Fruit fly (Drosophila melanogaster) whole organism, embryonic: ENCODE results near the gene Eig71Ed.
A peak's percentile ranks its signal among the peaks of the same experiment; 100 is the strongest.

Experiments used
- C15 ChIP-seq: fragments of 200-800 bp; sonication (Bioruptor generic); IDR thresholded peaks from 3 replicates; pipeline ENCODE4 v1.3.6; 2022; ENCODE audit warnings: missing biosample characterization, missing genetic modification characterization
- CG10654 ChIP-seq: fragments of 200-800 bp; sonication (Bioruptor generic); optimal IDR thresholded peaks from 2 replicates; lab custom pipeline; 2016; ENCODE audit warnings: missing biosample characterization, missing genetic modification characterization
- CG11504 ChIP-seq: fragments of 200-800 bp; sonication (Bioruptor generic); optimal IDR thresholded peaks from 3 replicates; lab custom pipeline; 2019; ENCODE audit warnings: missing biosample characterization, mild to moderate bottlenecking, missing genetic modification characterization, moderate library complexity
- CG12155 ChIP-seq: fragments of 200-800 bp; sonication (Bioruptor generic); optimal IDR thresholded peaks from 3 replicates; lab custom pipeline; 2016; ENCODE audit warnings: missing biosample characterization, missing genetic modification characterization
- CG12942 ChIP-seq: fragments of 200-800 bp; sonication (Bioruptor generic); optimal IDR thresholded peaks from 3 replicates; lab custom pipeline; 2016; ENCODE audit warnings: missing biosample characterization, missing genetic modification characterization
- CG13123 ChIP-seq: fragments of 200-800 bp; sonication (Bioruptor generic); optimal IDR thresholded peaks from 2 replicates; lab custom pipeline; 2016; ENCODE audit warnings: missing biosample characterization, missing genetic modification characterization
- CG13287 ChIP-seq: fragments of 200-800 bp; sonication (Bioruptor generic); IDR thresholded peaks from 2 replicates; pipeline ENCODE4 v1.3.6; 2022; ENCODE audit warnings: missing biosample characterization, missing genetic modification characterization; ENCODE audit not compliant: partially characterized antibody
- CG13775 ChIP-seq: fragments of 200-800 bp; sonication (Bioruptor generic); optimal IDR thresholded peaks from 3 replicates; lab custom pipeline; 2017; ENCODE audit warnings: missing biosample characterization, mild to moderate bottlenecking, missing genetic modification characterization
- CG14014 ChIP-seq: fragments of 200-800 bp; sonication (Bioruptor generic); IDR thresholded peaks from 2 replicates; pipeline ENCODE4 v1.3.6; 2022; ENCODE audit warnings: missing biosample characterization, missing genetic modification characterization
- CG16813 ChIP-seq: fragments of 200-800 bp; sonication (Bioruptor generic); IDR thresholded peaks from 3 replicates; pipeline ENCODE4 v1.3.6; 2022; ENCODE audit warnings: missing biosample characterization, missing genetic modification characterization; ENCODE audit not compliant: partially characterized antibody
- CG17912 ChIP-seq: fragments of 200-800 bp; sonication (Bioruptor generic); optimal IDR thresholded peaks from 2 replicates; lab custom pipeline; 2018; ENCODE audit warnings: missing biosample characterization, mild to moderate bottlenecking, missing genetic modification characterization
- CG1832 ChIP-seq: fragments of 200-800 bp; sonication (Bioruptor generic); optimal IDR thresholded peaks from 2 replicates; lab custom pipeline; 2017; ENCODE audit warnings: missing biosample characterization, mild to moderate bottlenecking, missing genetic modification characterization, inconsistent platforms
- CG34376 ChIP-seq: fragments of 200-800 bp; sonication (Bioruptor generic); optimal IDR thresholded peaks from 2 replicates; lab custom pipeline; 2018; ENCODE audit warnings: missing biosample characterization, mild to moderate bottlenecking, missing genetic modification characterization
- CG5245 ChIP-seq: fragments of 200-800 bp; sonication (Bioruptor generic); optimal IDR thresholded peaks from 3 replicates; lab custom pipeline; 2016; ENCODE audit warnings: missing biosample characterization, missing genetic modification characterization
- CG6175 ChIP-seq: fragments of 200-800 bp; sonication (Bioruptor generic); IDR thresholded peaks from 3 replicates; pipeline ENCODE4 v1.3.6; 2022; ENCODE audit warnings: missing biosample characterization, missing genetic modification characterization
- CG6272 ChIP-seq: fragments of 200-800 bp; sonication (Bioruptor generic); IDR thresholded peaks from 2 replicates; pipeline ENCODE4 v1.3.6; 2022; ENCODE audit warnings: missing biosample characterization, missing genetic modification characterization
- CG8388 ChIP-seq: fragments of 200-800 bp; sonication (Bioruptor generic); optimal IDR thresholded peaks from 2 replicates; lab custom pipeline; 2019; ENCODE audit warnings: missing biosample characterization, mild to moderate bottlenecking, missing genetic modification characterization, moderate library complexity
- Chrac-16 ChIP-seq: fragments of 200-800 bp; sonication (Bioruptor generic); optimal IDR thresholded peaks from 3 replicates; lab custom pipeline; 2016; ENCODE audit warnings: missing biosample characterization, missing genetic modification characterization
- CrebB ChIP-seq: fragments of 200-800 bp; sonication (Bioruptor generic); optimal IDR thresholded peaks from 3 replicates; lab custom pipeline; 2018; ENCODE audit warnings: missing biosample characterization, mild to moderate bottlenecking, missing genetic modification characterization
- D ChIP-seq, 2 experiments: fragments of 200-800 bp in 1 of 2; fragments of >200 bp in 1 of 2; sonication (Bioruptor generic) in 1 of 2; optimal IDR thresholded peaks; 2 replicates in 1 of 2; 3 replicates in 1 of 2; lab custom pipeline; 2017; ENCODE audit warnings: mild to moderate bottlenecking in 1 of 2, missing biosample characterization in 1 of 2, missing genetic modification characterization in 1 of 2, missing genetic modification reagents in 1 of 2
- Dll ChIP-seq: fragments of 200-800 bp; sonication (Bioruptor generic); IDR thresholded peaks from 4 replicates; pipeline ENCODE4 v1.3.6; 2022; ENCODE audit warnings: missing biosample characterization, missing genetic modification characterization; ENCODE audit not compliant: partially characterized antibody
- ERR ChIP-seq: fragments of 200-800 bp; sonication (Bioruptor generic); optimal IDR thresholded peaks from 2 replicates; lab custom pipeline; 2016; ENCODE audit warnings: missing biosample characterization, missing genetic modification characterization
- HLH54F ChIP-seq: fragments of 200-800 bp; sonication (Bioruptor generic); optimal IDR thresholded peaks from 3 replicates; lab custom pipeline; 2016; ENCODE audit warnings: missing biosample characterization, missing genetic modification characterization
- Hr39 ChIP-seq: fragments of >200 bp; optimal IDR thresholded peaks from 2 replicates; lab custom pipeline; 2017
- Hsf ChIP-seq: fragments of 200-800 bp; sonication (Bioruptor generic); optimal IDR thresholded peaks from 3 replicates; lab custom pipeline; 2016; ENCODE audit warnings: missing biosample characterization, missing genetic modification characterization
- Jarid2 ChIP-seq: fragments of 200-800 bp; sonication (Bioruptor generic); optimal IDR thresholded peaks from 3 replicates; lab custom pipeline; 2017; ENCODE audit warnings: mild to moderate bottlenecking, missing biosample characterization, missing genetic modification reagents, missing genetic modification characterization
- Meics ChIP-seq: fragments of 200-800 bp; sonication (Bioruptor generic); optimal IDR thresholded peaks from 2 replicates; lab custom pipeline; 2017; ENCODE audit warnings: missing biosample characterization, mild to moderate bottlenecking, missing genetic modification characterization
- Nf-YA ChIP-seq: fragments of 200-800 bp; sonication (Bioruptor generic); IDR thresholded peaks from 2 replicates; pipeline ENCODE4 v1.3.6; 2022; ENCODE audit warnings: missing biosample characterization, missing genetic modification characterization
- Oli ChIP-seq: fragments of 200-800 bp; sonication (Bioruptor generic); optimal IDR thresholded peaks from 2 replicates; lab custom pipeline; 2018; ENCODE audit warnings: missing biosample characterization, mild to moderate bottlenecking, missing genetic modification characterization, moderate library complexity
- Sox102F ChIP-seq: fragments of 200-800 bp; sonication (Bioruptor generic); optimal IDR thresholded peaks from 2 replicates; lab custom pipeline; 2018; ENCODE audit warnings: missing biosample characterization, mild to moderate bottlenecking, missing genetic modification characterization, moderate library complexity
- Taf1 ChIP-seq: fragments of 200-800 bp; sonication (Bioruptor generic); IDR thresholded peaks from 2 replicates; pipeline ENCODE4 v1.3.6; 2022; ENCODE audit warnings: missing biosample characterization, missing genetic modification characterization
- ab ChIP-seq: fragments of 200-800 bp; sonication (Bioruptor generic); optimal IDR thresholded peaks from 2 replicates; lab custom pipeline; 2016; ENCODE audit warnings: missing biosample characterization, missing genetic modification characterization
- ap ChIP-seq: fragments of 200-800 bp; sonication (Bioruptor generic); IDR thresholded peaks from 2 replicates; pipeline ENCODE4 v1.3.6; 2022; ENCODE audit warnings: missing biosample characterization, missing genetic modification characterization
- ara ChIP-seq: fragments of 200-800 bp; sonication (Bioruptor generic); IDR thresholded peaks from 2 replicates; pipeline ENCODE4 v1.3.6; 2022; ENCODE audit warnings: missing biosample characterization, missing genetic modification characterization
- btn ChIP-seq: fragments of 200-800 bp; sonication (Bioruptor generic); optimal IDR thresholded peaks from 2 replicates; lab custom pipeline; 2016; ENCODE audit warnings: missing biosample characterization, missing genetic modification characterization
- chm ChIP-seq: fragments of 200-800 bp; sonication (Bioruptor generic); IDR thresholded peaks from 2 replicates; pipeline ENCODE4 v1.3.6; 2022; ENCODE audit warnings: missing biosample characterization, missing genetic modification characterization
- corto ChIP-seq: fragments of 200-800 bp; sonication (Bioruptor generic); optimal IDR thresholded peaks from 2 replicates; lab custom pipeline; 2016; ENCODE audit warnings: missing biosample characterization, mild to moderate bottlenecking, missing genetic modification characterization, moderate library complexity
- dmrt11E ChIP-seq: fragments of 200-800 bp; sonication (Bioruptor generic); optimal IDR thresholded peaks from 3 replicates; lab custom pipeline; 2018; ENCODE audit warnings: missing biosample characterization, mild to moderate bottlenecking, missing genetic modification characterization, moderate library complexity
- dmrt99B ChIP-seq: fragments of 200-800 bp; sonication (Bioruptor generic); optimal IDR thresholded peaks from 2 replicates; lab custom pipeline; 2018; ENCODE audit warnings: missing biosample characterization, mild to moderate bottlenecking, missing genetic modification characterization, moderate library complexity
- ewg ChIP-seq: fragments of 200-800 bp; sonication (Bioruptor generic); optimal IDR thresholded peaks from 3 replicates; lab custom pipeline; 2017; ENCODE audit warnings: mild to moderate bottlenecking, missing biosample characterization, missing genetic modification reagents, missing genetic modification characterization
- gem ChIP-seq: fragments of 200-800 bp; sonication (Bioruptor generic); optimal IDR thresholded peaks from 2 replicates; lab custom pipeline; 2019; ENCODE audit warnings: missing biosample characterization, mild to moderate bottlenecking, missing genetic modification characterization, moderate library complexity
- jigr1 ChIP-seq: fragments of 200-800 bp; sonication (Bioruptor generic); IDR thresholded peaks from 3 replicates; pipeline ENCODE4 v1.3.6; 2022; ENCODE audit warnings: missing biosample characterization, missing genetic modification characterization
- ken ChIP-seq: fragments of 200-800 bp; sonication (Bioruptor generic); IDR thresholded peaks from 3 replicates; pipeline ENCODE4 v1.3.6; 2022; ENCODE audit warnings: missing biosample characterization, missing genetic modification characterization
- klu ChIP-seq: fragments of 200-800 bp; sonication (Bioruptor generic); IDR thresholded peaks from 2 replicates; pipeline ENCODE4 v1.3.6; 2022; ENCODE audit warnings: missing biosample characterization, missing genetic modification characterization
- lola ChIP-seq, 3 experiments: fragments of >200 bp in 2 of 3; fragments of 200-800 bp in 1 of 3; sonication (Bioruptor generic) in 1 of 3; optimal IDR thresholded peaks; 2 replicates each; lab custom pipeline; 2017 to 2019; ENCODE audit warnings: missing biosample characterization in 3 of 3, missing genetic modification characterization in 3 of 3, mild to moderate bottlenecking in 1 of 3, moderate library complexity in 1 of 3
- maf-S ChIP-seq: fragments of 200-800 bp; sonication (Bioruptor generic); optimal IDR thresholded peaks from 2 replicates; lab custom pipeline; 2016; ENCODE audit warnings: missing biosample characterization, missing genetic modification characterization
- psq ChIP-seq: fragments of 200-800 bp; sonication (Bioruptor generic); optimal IDR thresholded peaks from 2 replicates; lab custom pipeline; 2017; ENCODE audit warnings: missing biosample characterization, missing genetic modification characterization
- run ChIP-seq: fragments of 200-800 bp; sonication (Bioruptor generic); optimal IDR thresholded peaks from 3 replicates; lab custom pipeline; 2018; ENCODE audit warnings: missing biosample characterization, mild to moderate bottlenecking, missing genetic modification characterization
- usp ChIP-seq: fragments of >200 bp; optimal IDR thresholded peaks from 2 replicates; lab custom pipeline; 2017; ENCODE audit warnings: missing biosample characterization, missing genetic modification characterization
- wdn ChIP-seq: fragments of 200-800 bp; sonication (Bioruptor generic); IDR thresholded peaks from 2 replicates; pipeline ENCODE4 v1.3.6; 2022; ENCODE audit warnings: missing biosample characterization, missing genetic modification characterization

The Eig71Ed gene

dm6 chr3L:15699626-15700337, 47.4 kb downstream of the Eig71Ed start, which contains the start of gene comm2 (continued):
- TF ChIP-seq ken (GFP tag; lab: Robert Waterston, UW), result no peak
- no peak for TF ChIP-seq ap
- no peak for TF ChIP-seq CG5245
- no peak for TF ChIP-seq Oli
- TF ChIP-seq CG13123 (GFP tag; lab: Kevin White, UChicago), result no peak
- TF ChIP-seq CG12155 (GFP tag; lab: Kevin White, UChicago), result no peak
- TF ChIP-seq CG34376 (GFP tag; lab: Kevin White, UChicago), result no peak
- no peak for TF ChIP-seq ara (GFP tag; lab: Robert Waterston, UW)
- TF ChIP-seq Chrac-16, result no peak
- no peak for TF ChIP-seq klu (GFP tag; lab: Robert Waterston, UW)
- TF ChIP-seq CG13287, result peak; percentile 45; the same call in 1 of the 2 replicates
- no peak for TF ChIP-seq Nf-YA (GFP tag; lab: Robert Waterston, UW)
- TF ChIP-seq dmrt99B, result no peak
- no peak for TF ChIP-seq CG10654 (GFP tag; lab: Kevin White, UChicago)
- TF ChIP-seq CG6175 (GFP tag; lab: Robert Waterston, UW), result no peak
- no peak for TF ChIP-seq CG11504 (tag; lab: Kevin White, UChicago)
- TF ChIP-seq Dll, result peak; percentile 46; the same call in 1 of the 4 replicates
- no peak for TF ChIP-seq C15
- TF ChIP-seq CG8388, result no peak
- no peak for TF ChIP-seq corto (GFP tag; lab: Kevin White, UChicago)
- TF ChIP-seq btn, result no peak
- TF ChIP-seq ab (GFP tag; lab: Kevin White, UChicago), result no peak
- no peak for TF ChIP-seq CG6272 (GFP tag; lab: Robert Waterston, UW)
- TF ChIP-seq D (optimal IDR thresholded peaks at IDR 0.05; lab: Kevin White, UChicago), result peak; percentile 93
- TF ChIP-seq D (GFP tag; optimal IDR thresholded peaks at IDR 0.05; lab: Kevin White, UChicago), result no peak
- no peak for TF ChIP-seq wdn (GFP tag; lab: Robert Waterston, UW)
- TF ChIP-seq HLH54F (GFP tag; lab: Kevin White, UChicago), result no peak
- TF ChIP-seq maf-S (GFP tag; lab: Kevin White, UChicago), result no peak
- TF ChIP-seq CG14014, result no peak
- no peak for TF ChIP-seq CG16813 (GFP tag; lab: Robert Waterston, UW)
- TF ChIP-seq CG1832 (GFP tag; lab: Kevin White, UChicago), result no peak
- no peak for TF ChIP-seq CrebB (tag; lab: Kevin White, UChicago)
- TF ChIP-seq Meics (GFP tag; lab: Kevin White, UChicago), result no peak
- peak; percentile 88 for TF ChIP-seq chm
- no peak for TF ChIP-seq usp (GFP tag; lab: Kevin White, UChicago)
- TF ChIP-seq ERR (GFP tag; lab: Kevin White, UChicago), result no peak
- no peak for TF ChIP-seq CG12942
- no peak for TF ChIP-seq run (tag; lab: Kevin White, UChicago)
- no peak for TF ChIP-seq CG17912
- no peak for TF ChIP-seq psq
- no peak for TF ChIP-seq gem (tag; lab: Kevin White, UChicago)
- TF ChIP-seq dmrt11E (tag; lab: Kevin White, UChicago), result no peak
- TF ChIP-seq ewg (GFP tag; lab: Kevin White, UChicago), result no peak
- TF ChIP-seq Jarid2 (GFP tag; lab: Kevin White, UChicago), result peak; percentile 99
- TF ChIP-seq lola (GFP tag; optimal IDR thresholded peaks at IDR 0.05; lab: Kevin White, UChicago), result no peak
- no peak for TF ChIP-seq Hr39
- no peak for TF ChIP-seq CG13775 (GFP tag; lab: Kevin White, UChicago)
- TF ChIP-seq Taf1 (GFP tag; lab: Robert Waterston, UW), result no peak
- TF ChIP-seq jigr1, result no peak
- no peak for TF ChIP-seq Hsf
- TF ChIP-seq Sox102F (GFP tag; lab: Kevin White, UChicago), result no peak
